Worm (Caenorhabditis elegans): ENCODE data around the gene nhr-178.
A peak's percentile ranks its signal among the peaks of the same experiment; 100 is the strongest.

The nhr-178 gene

ce11 chrV:1627269-1627668, 19.5 kb upstream of the nhr-178 start (continued):
- TF ChIP-seq saeg-2 (GFP tag; IDR thresholded peaks at IDR 0.05) (no peak), ces-1 (GFP tag; optimal IDR thresholded peaks at IDR 0.05) (no peak), ztf-7 (tag; optimal IDR thresholded peaks at IDR 0.05) (no peak), daf-16 (GFP tag; optimal IDR thresholded peaks at IDR 0.05) (no peak), daf-16 (tag; optimal IDR thresholded peaks at IDR 0.05) (no peak), zip-11 (GFP tag; IDR thresholded peaks at IDR 0.05) (no peak), ceh-62 (tag; optimal IDR thresholded peaks at IDR 0.05) (no peak), D1046.2 (GFP tag; IDR thresholded peaks at IDR 0.05) (no peak), Y48G9A.11 (GFP tag; IDR thresholded peaks at IDR 0.05) (no peak), lin-13 (GFP tag; optimal IDR thresholded peaks at IDR 0.05) (no peak), T26A8.4 (GFP tag; IDR thresholded peaks at IDR 0.05) (no peak), Y5F2A.4 (GFP tag; optimal IDR thresholded peaks at IDR 0.05) (no peak), aha-1 (tag) (peak; percentile 25), mxl-2 (GFP tag; conservative IDR thresholded peaks at IDR 0.05) (no peak), jun-1 (tag; optimal IDR thresholded peaks at IDR 0.05) (no peak), snpc-4 (tag; optimal IDR thresholded peaks at IDR 0.05) (no peak), fkh-10 (GFP tag; optimal IDR thresholded peaks at IDR 0.05) (no peak), ceh-20 (GFP tag; IDR thresholded peaks at IDR 0.05) (no peak), hlh-11 (tag; optimal IDR thresholded peaks at IDR 0.05) (peak; percentile 40), nhr-237 (tag; optimal IDR thresholded peaks at IDR 0.05) (no peak), lin-15B (tag; optimal IDR thresholded peaks at IDR 0.05) (no peak), pqm-1 (tag; optimal IDR thresholded peaks at IDR 0.05) (no peak), cey-2 (tag; optimal IDR thresholded peaks at IDR 0.05; ENCODE audit: borderline replicate concordance, insufficient read depth) (no peak), spr-1 (tag; optimal IDR thresholded peaks at IDR 0.05) (no peak), nhr-25 (tag; optimal IDR thresholded peaks at IDR 0.05; ENCODE audit: borderline replicate concordance, insufficient read depth) (peak; percentile 32), snpc-1.2 (GFP tag; IDR thresholded peaks at IDR 0.05) (no peak), lin-1 (GFP tag; IDR thresholded peaks at IDR 0.05) (no peak), aly-2 (tag; optimal IDR thresholded peaks at IDR 0.05) (no peak), F37D6.2 (tag; optimal IDR thresholded peaks at IDR 0.05) (no peak), madf-5 (GFP tag; IDR thresholded peaks at IDR 0.05) (no peak), R02D3.7 (tag; optimal IDR thresholded peaks at IDR 0.05) (no peak), rbr-2 (tag; optimal IDR thresholded peaks at IDR 0.05) (no peak), mep-1 (tag; optimal IDR thresholded peaks at IDR 0.05) (peak; percentile 23), zag-1 (tag; optimal IDR thresholded peaks at IDR 0.05) (no peak), zip-2 (tag; optimal IDR thresholded peaks at IDR 0.05) (no peak), lir-3 (tag; optimal IDR thresholded peaks at IDR 0.05) (no peak), nhr-48 (tag; optimal IDR thresholded peaks at IDR 0.05) (no peak), zfp-3 (GFP tag; conservative IDR thresholded peaks at IDR 0.05) (no peak), sdz-12 (GFP tag; optimal IDR thresholded peaks at IDR 0.05) (no peak), unc-39 (tag; optimal IDR thresholded peaks at IDR 0.05) (no peak), hif-1 (tag; optimal IDR thresholded peaks at IDR 0.05) (no peak), nhr-41 (GFP tag; IDR thresholded peaks at IDR 0.05) (no peak), gei-8 (GFP tag; optimal IDR thresholded peaks at IDR 0.05) (no peak), dpl-1 (GFP tag; optimal IDR thresholded peaks at IDR 0.05) (no peak), zfp-2 (tag; optimal IDR thresholded peaks at IDR 0.05) (no peak), nhr-42 (GFP tag; IDR thresholded peaks at IDR 0.05) (peak; percentile 71; the same call in 1 of the 2 replicates), skn-1 (tag; optimal IDR thresholded peaks at IDR 0.05) (no peak), F49E8.2 (tag; optimal IDR thresholded peaks at IDR 0.05; ENCODE audit: borderline replicate concordance) (no peak), ztf-11 (tag; optimal IDR thresholded peaks at IDR 0.05) (no peak), tag-97 (GFP tag; IDR thresholded peaks at IDR 0.05) (no peak), F44E2.7 (GFP tag; IDR thresholded peaks at IDR 0.05) (no peak), tra-1 (GFP tag; IDR thresholded peaks at IDR 0.05) (no peak), mes-2 (tag; optimal IDR thresholded peaks at IDR 0.05; ENCODE audit: poor library complexity, severe bottlenecking) (peak; percentile 21)

Measured in whole organism, L4 larva.